Worm (Caenorhabditis elegans) whole organism, late embryonic: ENCODE measurements around the gene mbk-2.
A peak's percentile ranks its signal among the peaks of the same experiment; 100 is the strongest.

Experiments
- C38D4.7 ChIP-seq: fragments of 200-800 bp; sonication (Bioruptor generic); optimal IDR thresholded peaks from 2 replicates; lab custom pipeline; 2018; ENCODE audit warnings: mild to moderate bottlenecking, missing genetic modification characterization, moderate library complexity, missing compliant biosample characterization
- F13H6.1 ChIP-seq: sonication (generic microtip); optimal IDR thresholded peaks from 2 replicates; lab custom pipeline; 2016; ENCODE audit warnings: missing genetic modification characterization, missing compliant biosample characterization
- K02D7.2 ChIP-seq: sonication (generic microtip); optimal IDR thresholded peaks from 2 replicates; lab custom pipeline; 2017; ENCODE audit warnings: mild to moderate bottlenecking, missing genetic modification characterization, missing compliant biosample characterization
- K09A11.1 ChIP-seq: sonication (generic microtip); optimal IDR thresholded peaks from 2 replicates; lab custom pipeline; 2017; ENCODE audit warnings: antibody characterized with exemption, mild to moderate bottlenecking, missing genetic modification characterization, missing compliant biosample characterization; ENCODE audit not compliant: insufficient read depth
- Y22D7AL.16 ChIP-seq: sonication (generic microtip); optimal IDR thresholded peaks from 2 replicates; lab custom pipeline; 2016; ENCODE audit warnings: missing genetic modification characterization, missing compliant biosample characterization
- ama-1 ChIP-seq: fragments of 150-350 bp; optimal IDR thresholded peaks from 2 replicates; lab custom pipeline; 2014
- ceh-14 ChIP-seq: sonication (generic microtip); optimal IDR thresholded peaks from 2 replicates; lab custom pipeline; 2016; ENCODE audit warnings: missing genotype, missing genetic modification characterization, missing compliant biosample characterization
- ceh-18 ChIP-seq: sonication (generic microtip); optimal IDR thresholded peaks from 2 replicates; lab custom pipeline; 2016; ENCODE audit warnings: missing genetic modification characterization, missing compliant biosample characterization
- ceh-2 ChIP-seq: sonication (generic microtip); optimal IDR thresholded peaks from 2 replicates; lab custom pipeline; 2016; ENCODE audit warnings: missing genotype, missing genetic modification characterization, missing compliant biosample characterization
- ceh-22 ChIP-seq: sonication (generic microtip); optimal IDR thresholded peaks from 2 replicates; lab custom pipeline; 2017; ENCODE audit warnings: missing biosample characterization, missing genetic modification characterization
- ceh-24 ChIP-seq: sonication (generic microtip); optimal IDR thresholded peaks from 2 replicates; lab custom pipeline; 2016; ENCODE audit warnings: mild to moderate bottlenecking, missing genetic modification characterization, missing compliant biosample characterization
- ceh-30 ChIP-seq: fragments of 150-350 bp; optimal IDR thresholded peaks from 2 replicates; lab custom pipeline; 2014; ENCODE audit warnings: missing biosample characterization, missing genetic modification characterization
- ceh-31 ChIP-seq: sonication (generic microtip); optimal IDR thresholded peaks from 2 replicates; lab custom pipeline; 2016; ENCODE audit warnings: missing genetic modification characterization, missing compliant biosample characterization
- ceh-34 ChIP-seq: sonication (generic microtip); optimal IDR thresholded peaks from 2 replicates; lab custom pipeline; 2016; ENCODE audit warnings: mild to moderate bottlenecking, missing genetic modification characterization, missing compliant biosample characterization
- ceh-45 ChIP-seq: fragments of 200-800 bp; sonication (Bioruptor generic); IDR thresholded peaks from 2 replicates; pipeline ENCODE4 v1.3.6; 2022; ENCODE audit warnings: missing genetic modification reagents, missing genetic modification characterization, missing compliant biosample characterization
- ceh-6 ChIP-seq: fragments of 200-800 bp; sonication (Bioruptor generic); optimal IDR thresholded peaks from 2 replicates; lab custom pipeline; 2018; ENCODE audit warnings: mild to moderate bottlenecking, missing genetic modification characterization, missing compliant biosample characterization
- che-1 ChIP-seq: sonication (generic microtip); optimal IDR thresholded peaks from 2 replicates; lab custom pipeline; 2016; ENCODE audit warnings: mild to moderate bottlenecking, missing genetic modification characterization, missing compliant biosample characterization
- dmd-4 ChIP-seq: sonication (generic microtip); optimal IDR thresholded peaks from 2 replicates; lab custom pipeline; 2016; ENCODE audit warnings: borderline replicate concordance, missing genetic modification characterization, missing compliant biosample characterization
- elt-2 ChIP-seq: sonication (generic microtip); optimal IDR thresholded peaks from 2 replicates; lab custom pipeline; 2016; ENCODE audit warnings: missing genetic modification reagents, missing genetic modification characterization, missing compliant biosample characterization
- elt-4 ChIP-seq: sonication (generic microtip); optimal IDR thresholded peaks from 2 replicates; lab custom pipeline; 2016; ENCODE audit warnings: missing genetic modification characterization, missing compliant biosample characterization
- ets-4 ChIP-seq: sonication (generic microtip); optimal IDR thresholded peaks from 2 replicates; lab custom pipeline; 2016; ENCODE audit warnings: missing genetic modification characterization, missing compliant biosample characterization
- fax-1 ChIP-seq: sonication (generic microtip); optimal IDR thresholded peaks from 2 replicates; lab custom pipeline; 2016; ENCODE audit warnings: missing genotype, missing genetic modification characterization, missing compliant biosample characterization
- fkh-10 ChIP-seq: fragments of 150-350 bp; optimal IDR thresholded peaks from 2 replicates; lab custom pipeline; 2014; ENCODE audit warnings: missing biosample characterization, missing genetic modification reagents, missing genetic modification characterization
- fkh-6 ChIP-seq: sonication (generic microtip); optimal IDR thresholded peaks from 2 replicates; lab custom pipeline; 2016; ENCODE audit warnings: missing genetic modification characterization, missing compliant biosample characterization
- gmeb-2 ChIP-seq: sonication (generic microtip); optimal IDR thresholded peaks from 2 replicates; lab custom pipeline; 2016; ENCODE audit warnings: missing genetic modification characterization, inconsistent platforms, missing compliant biosample characterization
- hlh-30 ChIP-seq: sonication (generic microtip); optimal IDR thresholded peaks from 2 replicates; lab custom pipeline; 2017; ENCODE audit warnings: antibody characterized with exemption, missing genetic modification characterization, missing compliant biosample characterization; ENCODE audit not compliant: insufficient read depth
- hlh-6 ChIP-seq: sonication (generic microtip); optimal IDR thresholded peaks from 2 replicates; lab custom pipeline; 2016; ENCODE audit warnings: missing genotype, missing genetic modification characterization, missing compliant biosample characterization
- lim-6 ChIP-seq: sonication (generic microtip); optimal IDR thresholded peaks from 2 replicates; lab custom pipeline; 2016; ENCODE audit warnings: missing genetic modification characterization, missing compliant biosample characterization
- madf-2 ChIP-seq: sonication (generic microtip); optimal IDR thresholded peaks from 2 replicates; lab custom pipeline; 2017; ENCODE audit warnings: missing genetic modification characterization, missing compliant biosample characterization
- mec-3 ChIP-seq: sonication (generic microtip); optimal IDR thresholded peaks from 2 replicates; lab custom pipeline; 2016; ENCODE audit warnings: borderline replicate concordance, missing genetic modification characterization, missing compliant biosample characterization
- nhr-11 ChIP-seq: fragments of 150-350 bp; optimal IDR thresholded peaks from 2 replicates; lab custom pipeline; 2014; ENCODE audit warnings: missing biosample characterization, missing genetic modification characterization
- npax-4 ChIP-seq: sonication (generic microtip); optimal IDR thresholded peaks from 2 replicates; lab custom pipeline; 2016; ENCODE audit warnings: missing genetic modification characterization, missing compliant biosample characterization
- odd-2 ChIP-seq: sonication (generic microtip); optimal IDR thresholded peaks from 2 replicates; lab custom pipeline; 2017; ENCODE audit warnings: antibody characterized with exemption, mild to moderate bottlenecking, missing genetic modification characterization, missing compliant biosample characterization
- pag-3 ChIP-seq: sonication (generic microtip); optimal IDR thresholded peaks from 2 replicates; lab custom pipeline; 2016; ENCODE audit warnings: missing compliant biosample characterization, missing genetic modification characterization, borderline replicate concordance
- pat-9 ChIP-seq: fragments of 200-800 bp; sonication (Bioruptor generic); optimal IDR thresholded peaks from 2 replicates; lab custom pipeline; 2018; ENCODE audit warnings: mild to moderate bottlenecking, missing genetic modification characterization, moderate library complexity, missing compliant biosample characterization
- pax-1 ChIP-seq: fragments of 150-350 bp; optimal IDR thresholded peaks from 2 replicates; lab custom pipeline; 2014; ENCODE audit warnings: missing biosample characterization, missing genetic modification characterization
- pha-2 ChIP-seq: sonication (generic microtip); optimal IDR thresholded peaks from 2 replicates; lab custom pipeline; 2017; ENCODE audit warnings: mild to moderate bottlenecking, missing genetic modification characterization, missing compliant biosample characterization
- pha-4 ChIP-seq: fragments of 150-350 bp; optimal IDR thresholded peaks from 2 replicates; lab custom pipeline; 2018; ENCODE audit warnings: missing biosample characterization, missing genetic modification reagents, missing genetic modification characterization
- rnt-1 ChIP-seq: sonication (generic microtip); optimal IDR thresholded peaks from 2 replicates; lab custom pipeline; 2016; ENCODE audit warnings: missing genetic modification characterization, missing compliant biosample characterization
- sdc-2 ChIP-seq: sonication (generic microtip); optimal IDR thresholded peaks from 2 replicates; lab custom pipeline; 2016; ENCODE audit warnings: missing genotype, missing genetic modification characterization, missing compliant biosample characterization
- sox-4 ChIP-seq: sonication (generic microtip); optimal IDR thresholded peaks from 2 replicates; lab custom pipeline; 2017; ENCODE audit warnings: mild to moderate bottlenecking, missing genetic modification characterization, inconsistent platforms, missing compliant biosample characterization
- tbx-2 ChIP-seq: sonication (generic microtip); optimal IDR thresholded peaks from 2 replicates; lab custom pipeline; 2016; ENCODE audit warnings: missing genetic modification characterization, missing compliant biosample characterization
- ttx-3 ChIP-seq: sonication (generic microtip); optimal IDR thresholded peaks from 2 replicates; lab custom pipeline; 2016; ENCODE audit warnings: missing genetic modification reagents, missing genetic modification characterization, missing compliant biosample characterization
- unc-42 ChIP-seq: sonication (generic microtip); optimal IDR thresholded peaks from 2 replicates; lab custom pipeline; 2016; ENCODE audit warnings: missing genotype, missing genetic modification characterization, missing compliant biosample characterization
- unc-86 ChIP-seq: sonication (generic microtip); optimal IDR thresholded peaks from 2 replicates; lab custom pipeline; 2016; ENCODE audit warnings: missing genetic modification characterization, missing compliant biosample characterization
- zip-5 ChIP-seq: sonication (generic microtip); optimal IDR thresholded peaks from 2 replicates; lab custom pipeline; 2016; ENCODE audit warnings: missing genetic modification characterization, missing compliant biosample characterization
- ztf-16 ChIP-seq: sonication (generic microtip); optimal IDR thresholded peaks from 2 replicates; lab custom pipeline; 2017; ENCODE audit warnings: missing genetic modification characterization, missing compliant biosample characterization

The mbk-2 gene

ce11 chrIV:13029674-13030466 is 20.9 kb downstream of the mbk-2 start (continued):
- TF ChIP-seq rnt-1 (tag; lab: Kevin White, UChicago) (peak; percentile 45), fkh-10 (no peak), tbx-2 (tag; lab: Kevin White, UChicago) (peak; percentile 35), hlh-30 (tag; lab: Kevin White, UChicago) (peak; percentile 11), ceh-14 (no peak), npax-4 (no peak), elt-4 (tag; lab: Kevin White, UChicago) (no peak), pax-1 (tag; lab: Kevin White, UChicago) (no peak), C38D4.7 (GFP tag; lab: Kevin White, UChicago) (no peak), gmeb-2 (tag; lab: Kevin White, UChicago) (no peak), K09A11.1 (tag; lab: Kevin White, UChicago) (no peak), pha-4 (no peak), ceh-31 (tag; lab: Kevin White, UChicago) (peak; percentile 83), ceh-30 (tag; lab: Kevin White, UChicago) (no peak), fkh-6 (no peak), unc-86 (peak; percentile 16), F13H6.1 (tag; lab: Kevin White, UChicago) (no peak), che-1 (peak; percentile 32), sox-4 (no peak), hlh-6 (tag; lab: Kevin White, UChicago) (peak; percentile 66), ceh-6 (GFP tag; lab: Kevin White, UChicago) (no peak), ceh-34 (tag; lab: Kevin White, UChicago) (peak; percentile 41), elt-2 (tag; lab: Kevin White, UChicago) (peak; percentile 1), madf-2 (tag; lab: Kevin White, UChicago) (peak; percentile 41), fax-1 (tag; lab: Kevin White, UChicago) (peak; percentile 40), zip-5 (tag; lab: Kevin White, UChicago) (no peak), Y22D7AL.16 (tag; lab: Kevin White, UChicago) (no peak), dmd-4 (no peak), lim-6 (tag; lab: Kevin White, UChicago) (no peak), pat-9 (no peak)
- TF ChIP-seq, all 69 proteins: peak for 21

- no peak for TF ChIP-seq ceh-2 (tag; lab: Kevin White, UChicago)
- no peak for TF ChIP-seq F13H6.1 (tag; lab: Kevin White, UChicago)
- no peak for TF ChIP-seq odd-2 (tag; lab: Kevin White, UChicago)
- TF ChIP-seq pag-3 (tag; lab: Kevin White, UChicago): no peak
- no peak for TF ChIP-seq ceh-6 (GFP tag; lab: Kevin White, UChicago)
- peak; percentile 19 for TF ChIP-seq ama-1
- TF ChIP-seq elt-4 (tag; lab: Kevin White, UChicago): no peak
- TF ChIP-seq ztf-16 (tag; lab: Kevin White, UChicago): no peak
- no peak for TF ChIP-seq pax-1 (tag; lab: Kevin White, UChicago)
- no peak for TF ChIP-seq ceh-30 (tag; lab: Kevin White, UChicago)
- TF ChIP-seq K02D7.2 (tag; lab: Kevin White, UChicago): no peak
- no peak for TF ChIP-seq madf-2 (tag; lab: Kevin White, UChicago)
- no peak for TF ChIP-seq nhr-11
- no peak for TF ChIP-seq ceh-22 (tag; lab: Kevin White, UChicago)
- TF ChIP-seq C38D4.7 (GFP tag; lab: Kevin White, UChicago): no peak
- TF ChIP-seq ceh-45 (GFP tag; lab: Robert Waterston, UW): no peak
- TF ChIP-seq ceh-14: no peak
- no peak for TF ChIP-seq mec-3 (tag; lab: Kevin White, UChicago)
- TF ChIP-seq ets-4: no peak
- no peak for TF ChIP-seq fkh-10
- TF ChIP-seq pha-2 (tag; lab: Kevin White, UChicago): no peak
- TF ChIP-seq dmd-4: no peak
- peak; percentile 42 for TF ChIP-seq tbx-2 (tag; lab: Kevin White, UChicago)
- TF ChIP-seq unc-86: no peak
- TF ChIP-seq pha-4: no peak
- TF ChIP-seq ttx-3 (tag; lab: Kevin White, UChicago): no peak
- no peak for TF ChIP-seq ceh-18
- no peak for TF ChIP-seq sdc-2
- TF ChIP-seq rnt-1 (tag; lab: Kevin White, UChicago): no peak
- TF ChIP-seq unc-42: no peak
- TF ChIP-seq elt-2 (tag; lab: Kevin White, UChicago): peak; percentile 7
- TF ChIP-seq che-1: peak; percentile 3
- no peak for TF ChIP-seq ceh-24 (tag; lab: Kevin White, UChicago)
- no peak for TF ChIP-seq zip-5 (tag; lab: Kevin White, UChicago)
These were observed 21.7 kb downstream of the mbk-2 start for ce11 chrIV:13030467-13031299.
